Worm (Caenorhabditis elegans) whole organism, L3 larva: ENCODE data around the gene ZK616.3.

Source experiments
- ceh-82 ChIP-seq: fragments of 150-350 bp; optimal IDR thresholded peaks from 2 replicates; lab custom pipeline; 2014; ENCODE audit warnings: missing biosample characterization, missing genetic modification characterization
- elt-1 ChIP-seq: fragments of 150-350 bp; optimal IDR thresholded peaks from 2 replicates; lab custom pipeline; 2014; ENCODE audit warnings: missing biosample characterization, missing genetic modification characterization
- nhr-12 ChIP-seq: fragments of 150-350 bp; optimal IDR thresholded peaks from 2 replicates; lab custom pipeline; 2014; ENCODE audit warnings: missing biosample characterization, missing genetic modification characterization
- nhr-237 ChIP-seq: fragments of 150-350 bp; optimal IDR thresholded peaks from 2 replicates; lab custom pipeline; 2014; ENCODE audit warnings: missing biosample characterization, missing genetic modification characterization
- nhr-76 ChIP-seq: fragments of 150-350 bp; sonication (generic microtip); optimal IDR thresholded peaks from 5 replicates; lab custom pipeline; 2014; ENCODE audit warnings: missing biosample characterization, missing genetic modification characterization
- nhr-77 ChIP-seq: fragments of 150-350 bp; optimal IDR thresholded peaks from 2 replicates; lab custom pipeline; 2014; ENCODE audit warnings: missing biosample characterization, missing genetic modification characterization
- snpc-4 ChIP-seq: fragments of 150-350 bp; optimal IDR thresholded peaks from 2 replicates; lab custom pipeline; 2014; ENCODE audit warnings: missing biosample characterization, missing genetic modification characterization
- zag-1 ChIP-seq: fragments of 150-350 bp; optimal IDR thresholded peaks from 2 replicates; lab custom pipeline; 2014; ENCODE audit warnings: missing biosample characterization, missing genetic modification characterization

ce11 chrIV:5360533-5360932, 36.3 kb upstream of the ZK616.3 start, which contains the start of gene F41H10.5:
- no peak for TF ChIP-seq nhr-76
- TF ChIP-seq snpc-4 = no peak
- TF ChIP-seq nhr-12 = no peak
- no peak for TF ChIP-seq nhr-77 (tag; lab: Kevin White, UChicago)
- TF ChIP-seq zag-1 (tag; lab: Kevin White, UChicago) = no peak
- TF ChIP-seq nhr-237 (tag; lab: Kevin White, UChicago) = no peak
- no peak for TF ChIP-seq ceh-82 (tag; lab: Kevin White, UChicago)
- no peak for TF ChIP-seq elt-1
